Worm (Caenorhabditis elegans) whole organism, L3 larva: Measurements from ENCODE around the gene F36H9.4.

Experiments
- R02D3.7 ChIP-seq: fragments of 150-350 bp; optimal IDR thresholded peaks from 2 replicates; lab custom pipeline; 2014; ENCODE audit warnings: missing biosample characterization, missing genetic modification characterization
- egl-27 ChIP-seq: sonication (generic microtip); optimal IDR thresholded peaks from 4 replicates; lab custom pipeline; 2017; ENCODE audit warnings: missing biosample characterization, missing genetic modification reagents, missing genetic modification characterization
- elt-2 ChIP-seq: sonication (generic microtip); optimal IDR thresholded peaks from 2 replicates; lab custom pipeline; 2016; ENCODE audit warnings: missing genetic modification reagents, mild to moderate bottlenecking, missing genetic modification characterization, missing compliant biosample characterization
- elt-3 ChIP-seq, 3 experiments: fragments of 150-350 bp in 1 of 3; sonication (generic microtip) in 2 of 3; optimal IDR thresholded peaks; 2 replicates in 2 of 3; 4 replicates in 1 of 3; lab custom pipeline; 2014 to 2017; ENCODE audit warnings: missing biosample characterization in 3 of 3, missing genetic modification characterization in 3 of 3
- pqm-1 ChIP-seq: fragments of 150-350 bp; optimal IDR thresholded peaks from 2 replicates; lab custom pipeline; 2017; ENCODE audit warnings: missing biosample characterization, missing genetic modification characterization, inconsistent platforms
- ztf-11 ChIP-seq: fragments of 150-350 bp; optimal IDR thresholded peaks from 2 replicates; lab custom pipeline; 2014; ENCODE audit warnings: missing biosample characterization, missing genetic modification characterization
- ztf-4 ChIP-seq: fragments of 150-350 bp; optimal IDR thresholded peaks from 2 replicates; lab custom pipeline; 2014; ENCODE audit warnings: missing biosample characterization, missing genetic modification characterization

ce11 chrV:1804034-1804542 lies 25.1 kb upstream of the F36H9.4 start:
- TF ChIP-seq elt-3 (tag; optimal IDR thresholded peaks at IDR 0.05; lab: Kevin White, UChicago) (no peak), egl-27 (tag; lab: Kevin White, UChicago) (no peak), R02D3.7 (tag; lab: Kevin White, UChicago) (no peak), ztf-4 (tag; lab: Kevin White, UChicago) (no peak), pqm-1 (tag; lab: Kevin White, UChicago) (no peak), ztf-11 (no peak), elt-2 (no peak)
